Fruit fly (Drosophila melanogaster): ENCODE data around the gene mRpL47.

Gene mRpL47

DNA sequence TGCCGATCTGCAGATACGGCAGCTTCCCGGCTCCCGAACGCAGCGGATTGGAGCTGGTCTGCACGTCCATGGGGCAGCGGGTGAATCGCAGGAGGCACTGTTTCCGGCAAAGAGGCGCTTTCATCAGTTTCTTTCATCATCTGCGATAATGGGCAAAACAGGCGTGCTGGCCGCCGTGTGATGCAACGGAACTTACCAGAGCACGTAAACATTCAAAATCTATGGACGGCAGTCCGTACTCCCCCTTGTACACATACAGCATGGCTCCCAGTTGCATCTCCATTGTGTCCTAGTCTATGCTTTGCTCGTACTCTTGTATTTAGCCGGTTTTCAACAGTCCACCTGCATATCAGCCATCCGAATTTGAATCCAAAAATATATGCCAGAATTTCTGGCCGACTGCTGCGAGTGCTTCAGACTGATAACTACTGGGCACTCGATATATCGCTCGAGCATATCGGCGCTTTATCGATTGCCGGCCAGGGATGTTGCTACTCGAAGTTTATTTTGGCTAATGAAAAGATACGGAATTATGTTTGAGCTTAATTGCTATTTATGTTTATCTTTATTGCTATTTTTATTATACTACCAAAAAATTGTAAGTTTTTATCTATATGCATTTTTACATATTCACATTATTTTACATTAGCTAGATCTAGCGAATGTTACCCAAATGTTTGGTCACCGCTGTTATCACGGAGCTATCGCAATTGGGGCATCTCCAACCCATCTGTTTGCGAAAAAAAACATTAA lies 47.7 kb upstream of the mRpL47 start, which contains the start of the genes CG9393 and Vps45 (continued):
- TF ChIP-seq CG17359 (tag; optimal IDR thresholded peaks at IDR 0.05), result peak; percentile 41
- TF ChIP-seq ems (GFP tag; optimal IDR thresholded peaks at IDR 0.05), result peak; percentile 69
- TF ChIP-seq bcd (GFP tag; optimal IDR thresholded peaks at IDR 0.05), result peak; percentile 55
- peak; percentile 67 for TF ChIP-seq CG2712 (tag; optimal IDR thresholded peaks at IDR 0.05)
- TF ChIP-seq slp2 (GFP tag; optimal IDR thresholded peaks at IDR 0.05), result no peak
- peak; percentile 34 for TF ChIP-seq MESR4 (GFP tag; optimal IDR thresholded peaks at IDR 0.05)
- TF ChIP-seq gt (GFP tag; IDR thresholded peaks at IDR 0.05), result no peak
- no peak for TF ChIP-seq CG12236 (GFP tag; optimal IDR thresholded peaks at IDR 0.05)
- peak; percentile 78 for TF ChIP-seq CG12659 (GFP tag; optimal IDR thresholded peaks at IDR 0.05)
- peak; percentile 57 for TF ChIP-seq da (GFP tag; optimal IDR thresholded peaks at IDR 0.05)
- TF ChIP-seq CG4360 (GFP tag; IDR thresholded peaks at IDR 0.05), result no peak
- no peak for TF ChIP-seq z (GFP tag; IDR thresholded peaks at IDR 0.05)
- peak; percentile 87 for TF ChIP-seq tna (GFP tag; IDR thresholded peaks at IDR 0.05; ENCODE audit: partially characterized antibody)
- peak; percentile 48 for TF ChIP-seq CG3065 (GFP tag; optimal IDR thresholded peaks at IDR 0.05)
- peak; percentile 93 for TF ChIP-seq inv (GFP tag; IDR thresholded peaks at IDR 0.05; ENCODE audit: partially characterized antibody)
- TF ChIP-seq tx (GFP tag; optimal IDR thresholded peaks at IDR 0.05), result peak; percentile 25
- 0 out of 2 replicates have a peak, but pooled peaks have one; percentile 18 for TF ChIP-seq onecut (GFP tag; IDR thresholded peaks at IDR 0.05)
- peak; percentile 34; the same call in 1 of the 2 replicates for TF ChIP-seq sisA (GFP tag; IDR thresholded peaks at IDR 0.05)
- no peak for TF ChIP-seq CG11504 (tag; optimal IDR thresholded peaks at IDR 0.05)
- peak; percentile 47 for TF ChIP-seq CG32532 (GFP tag; IDR thresholded peaks at IDR 0.05)
- no peak for TF ChIP-seq ERR (GFP tag; optimal IDR thresholded peaks at IDR 0.05)
- TF ChIP-seq HLH4C (GFP tag; IDR thresholded peaks at IDR 0.05; ENCODE audit: partially characterized antibody), result peak; percentile 94
- TF ChIP-seq Drgx (GFP tag; IDR thresholded peaks at IDR 0.05), result no peak
- peak; percentile 94 for TF ChIP-seq Bgb (GFP tag; IDR thresholded peaks at IDR 0.05; ENCODE audit: partially characterized antibody)
- peak; percentile 37 for TF ChIP-seq emc (GFP tag; optimal IDR thresholded peaks at IDR 0.05)
- TF ChIP-seq Doc2 (GFP tag; IDR thresholded peaks at IDR 0.05), result no peak
- peak; percentile 64 for TF ChIP-seq lbe (GFP tag; optimal IDR thresholded peaks at IDR 0.05)
- TF ChIP-seq hkb (optimal IDR thresholded peaks at IDR 0.05), result peak; percentile 65
- TF ChIP-seq hkb (GFP tag; IDR thresholded peaks at IDR 0.05), result 0 out of 2 replicates have a peak, but pooled peaks have one; percentile 25
- TF ChIP-seq CG2199 (GFP tag; IDR thresholded peaks at IDR 0.05), result no peak
- no peak for TF ChIP-seq Trl (optimal IDR thresholded peaks at IDR 0.05)
- peak; percentile 64 for TF ChIP-seq Trl (GFP tag; optimal IDR thresholded peaks at IDR 0.05)
- TF ChIP-seq CG5245 (GFP tag; optimal IDR thresholded peaks at IDR 0.05), result peak; percentile 10
- no peak for TF ChIP-seq CG11247 (GFP tag; IDR thresholded peaks at IDR 0.05)
- no peak for TF ChIP-seq pfk (GFP tag; optimal IDR thresholded peaks at IDR 0.05)
- no peak for TF ChIP-seq CG15479 (GFP tag; optimal IDR thresholded peaks at IDR 0.05)
- no peak for TF ChIP-seq MTF-1 (GFP tag; optimal IDR thresholded peaks at IDR 0.05; ENCODE audit: borderline replicate concordance)
- no peak for TF ChIP-seq fru (optimal IDR thresholded peaks at IDR 0.05)
- peak; percentile 68 for TF ChIP-seq CG8924 (tag; optimal IDR thresholded peaks at IDR 0.05)
- TF ChIP-seq hbn (GFP tag; IDR thresholded peaks at IDR 0.05; ENCODE audit: partially characterized antibody), result peak; percentile 92
- peak; percentile 13 for TF ChIP-seq Elba2 (GFP tag; optimal IDR thresholded peaks at IDR 0.05)
- TF ChIP-seq sr (GFP tag; IDR thresholded peaks at IDR 0.05), result no peak
- TF ChIP-seq chif (GFP tag; optimal IDR thresholded peaks at IDR 0.05), result peak; percentile 38 to 57
- no peak for TF ChIP-seq NK7.1 (GFP tag; optimal IDR thresholded peaks at IDR 0.05)
- TF ChIP-seq CG7963 (GFP tag; IDR thresholded peaks at IDR 0.05; ENCODE audit: partially characterized antibody), result peak; percentile 87
- TF ChIP-seq CG6813 (GFP tag; optimal IDR thresholded peaks at IDR 0.05), result no peak
- TF ChIP-seq lilli (GFP tag; optimal IDR thresholded peaks at IDR 0.05), result peak; percentile 84
- TF ChIP-seq CG9215 (GFP tag; IDR thresholded peaks at IDR 0.05), result peak; percentile 63
- TF ChIP-seq CG8359 (GFP tag; optimal IDR thresholded peaks at IDR 0.05; ENCODE audit: borderline replicate concordance), result no peak
- peak; percentile 37 for TF ChIP-seq ara (GFP tag; IDR thresholded peaks at IDR 0.05)
